Worm (Caenorhabditis elegans): ENCODE measurements around the gene K01H12.4.
A peak's percentile ranks its signal among the peaks of the same experiment; 100 is the strongest.

DNA sequence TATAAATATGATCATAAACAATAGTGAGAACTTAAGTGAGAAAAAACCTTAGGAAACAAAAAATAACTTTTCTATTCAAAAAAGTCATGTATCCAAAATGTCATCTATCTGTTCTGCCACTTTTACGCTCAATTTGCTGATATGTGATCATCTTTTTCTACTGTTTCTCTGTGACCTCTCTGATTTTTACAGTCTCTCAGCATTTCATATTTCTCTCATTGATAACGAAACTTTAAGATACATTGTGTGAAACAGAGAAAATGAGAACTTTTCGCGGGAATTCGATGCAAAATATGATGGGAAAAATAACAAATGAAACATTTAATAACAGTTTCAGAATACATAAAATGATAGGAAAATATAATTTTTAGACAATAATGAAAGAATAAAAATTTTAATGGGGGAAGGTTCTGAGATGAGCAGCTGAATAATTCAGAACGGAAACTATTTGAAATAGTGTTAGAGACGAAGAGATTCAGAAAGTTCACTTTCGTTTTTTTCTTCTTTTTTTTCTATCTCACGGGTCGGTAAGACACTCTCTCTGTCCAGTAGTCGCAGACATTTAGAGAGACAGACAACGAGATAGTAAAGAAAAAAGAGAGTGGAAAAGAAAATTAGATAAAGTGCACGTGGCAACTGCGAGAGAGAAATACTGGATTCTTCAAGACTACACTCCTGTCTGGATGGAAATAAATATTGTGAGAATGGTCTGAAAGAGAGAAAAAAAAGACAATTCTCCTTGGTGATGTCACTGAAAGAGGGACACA lies 35.5 kb upstream of the K01H12.4 start:
- TF ChIP-seq K02D7.2 (tag; optimal IDR thresholded peaks at IDR 0.05) (no peak), elt-2 (tag; optimal IDR thresholded peaks at IDR 0.05) (peak; percentile 71), ama-1 (optimal IDR thresholded peaks at IDR 0.05) (no peak)
